Fruit fly (Drosophila melanogaster): ENCODE measurements around the gene tyf.
A peak's percentile ranks its signal among the peaks of the same experiment; 100 is the strongest.

Gene tyf

dm6 chrX:4113698-4114216 is 3.1 kb upstream of the tyf start, which contains the start of the genes dgt4 and Nsun2:
dgt4 (plus strand) TSS chrX:4113701.
Nsun2 (minus strand) TSS chrX:4113734.
- TF ChIP-seq sage (GFP tag; optimal IDR thresholded peaks at IDR 0.05) (no peak), Myc (optimal IDR thresholded peaks at IDR 0.05) (peak; percentile 49), GATAd (GFP tag; optimal IDR thresholded peaks at IDR 0.05) (no peak), Jra (GFP tag; optimal IDR thresholded peaks at IDR 0.05) (peak; percentile 28), brk (GFP tag; optimal IDR thresholded peaks at IDR 0.05) (no peak), CG32264 (GFP tag; optimal IDR thresholded peaks at IDR 0.05) (no peak), psq (GFP tag; optimal IDR thresholded peaks at IDR 0.05) (peak; percentile 2), sv (GFP tag; optimal IDR thresholded peaks at IDR 0.05) (no peak), lola (GFP tag; optimal IDR thresholded peaks at IDR 0.05) (no peak), ey (GFP tag; optimal IDR thresholded peaks at IDR 0.05) (no peak), h (GFP tag; optimal IDR thresholded peaks at IDR 0.05) (peak; percentile 31), Mio (GFP tag; optimal IDR thresholded peaks at IDR 0.05) (no peak), foxo (GFP tag; optimal IDR thresholded peaks at IDR 0.05) (peak in 1 of 2 experiments; percentile 61), Vsx2 (GFP tag; optimal IDR thresholded peaks at IDR 0.05; ENCODE audit: partially characterized antibody) (no peak), pan (optimal IDR thresholded peaks at IDR 0.05) (no peak), woc (GFP tag; optimal IDR thresholded peaks at IDR 0.05) (peak; percentile 58), Hr78 (GFP tag; optimal IDR thresholded peaks at IDR 0.05) (no peak), Hr83 (GFP tag; optimal IDR thresholded peaks at IDR 0.05; ENCODE audit: poor library complexity, severe bottlenecking) (no peak), tai (GFP tag; optimal IDR thresholded peaks at IDR 0.05) (no peak), Hnf4 (GFP tag; optimal IDR thresholded peaks at IDR 0.05) (peak; percentile 50), usp (GFP tag; optimal IDR thresholded peaks at IDR 0.05) (no peak), rgr (GFP tag; optimal IDR thresholded peaks at IDR 0.05) (peak; percentile 29), CrebA (GFP tag; optimal IDR thresholded peaks at IDR 0.05; ENCODE audit: borderline replicate concordance) (no peak), dmrt93B (GFP tag; optimal IDR thresholded peaks at IDR 0.05) (no peak), Abd-B (GFP tag; optimal IDR thresholded peaks at IDR 0.05) (no peak), HLH106 (tag; optimal IDR thresholded peaks at IDR 0.05) (no peak), CG9705 (GFP tag; optimal IDR thresholded peaks at IDR 0.05) (no peak), br (GFP tag; optimal IDR thresholded peaks at IDR 0.05) (peak; percentile 13), OdsH (GFP tag; optimal IDR thresholded peaks at IDR 0.05) (no peak), Dfd (GFP tag; optimal IDR thresholded peaks at IDR 0.05) (no peak), jim (GFP tag; optimal IDR thresholded peaks at IDR 0.05) (no peak), dsf (GFP tag; optimal IDR thresholded peaks at IDR 0.05; ENCODE audit: borderline replicate concordance) (no peak), Sp1 (GFP tag; optimal IDR thresholded peaks at IDR 0.05) (peak; percentile 12), fru (GFP tag; optimal IDR thresholded peaks at IDR 0.05) (peak; percentile 21), dl (GFP tag; optimal IDR thresholded peaks at IDR 0.05; ENCODE audit: insufficient read depth in 1 of 2, partially characterized antibody in 2 of 2) (no peak), N (GFP tag; optimal IDR thresholded peaks at IDR 0.05) (no peak), Dif (GFP tag; optimal IDR thresholded peaks at IDR 0.05; ENCODE audit: partially characterized antibody) (no peak), Rel (GFP tag; optimal IDR thresholded peaks at IDR 0.05) (no peak), Rel (tag; optimal IDR thresholded peaks at IDR 0.05) (no peak)

- TF ChIP-seq CG32264 (GFP tag; optimal IDR thresholded peaks at IDR 0.05), result no peak
Observed at dm6 chrX:4119582-4119981, 2.8 kb downstream of the tyf start.

- no peak for TF ChIP-seq Dfd (GFP tag; optimal IDR thresholded peaks at IDR 0.05)
- TF ChIP-seq woc (GFP tag; optimal IDR thresholded peaks at IDR 0.05), result no peak
- no peak for TF ChIP-seq Rel (GFP tag; optimal IDR thresholded peaks at IDR 0.05)
- TF ChIP-seq Rel (tag; optimal IDR thresholded peaks at IDR 0.05), result peak; percentile 18
Observed at dm6 chrX:4131049-4131629, 14.3 kb downstream of the tyf start, which contains the start of gene GlcAT-I. GlcAT-I (plus strand) TSS chrX:4131211.

All from whole organism, wandering third instar larva.